Fruit fly (Drosophila melanogaster) whole organism, prepupa: ENCODE measurements around the gene pbl.

ENCODE experiments used
- Blimp-1 ChIP-seq: fragments of 200-800 bp; sonication (Bioruptor generic); optimal IDR thresholded peaks from 3 replicates; lab custom pipeline; 2017; ENCODE audit warnings: missing biosample characterization, missing genetic modification characterization, mild to moderate bottlenecking, moderate library complexity, missing genetic modification reagents
- CG10631 ChIP-seq: fragments of 200-800 bp; sonication (Bioruptor generic); optimal IDR thresholded peaks from 2 replicates; lab custom pipeline; 2016; ENCODE audit warnings: missing biosample characterization, missing genetic modification characterization
- CG10669 ChIP-seq: fragments of 200-800 bp; sonication (Bioruptor generic); optimal IDR thresholded peaks from 3 replicates; lab custom pipeline; 2018; ENCODE audit warnings: missing biosample characterization, mild to moderate bottlenecking, missing genetic modification characterization, moderate library complexity
- CG11294 ChIP-seq: fragments of 200-800 bp; sonication (Bioruptor generic); IDR thresholded peaks from 2 replicates; pipeline ENCODE4 v1.3.6; 2022; ENCODE audit warnings: missing biosample characterization, missing genetic modification characterization
- CG11902 ChIP-seq: fragments of 200-800 bp; sonication (Bioruptor generic); optimal IDR thresholded peaks from 3 replicates; lab custom pipeline; 2016; ENCODE audit warnings: missing biosample characterization, missing genetic modification characterization
- CG15336 ChIP-seq: fragments of 200-800 bp; sonication (Bioruptor generic); IDR thresholded peaks from 2 replicates; pipeline ENCODE4 v1.3.6; 2022; ENCODE audit warnings: missing biosample characterization, missing genetic modification characterization
- CG1621 ChIP-seq: fragments of 200-800 bp; sonication (Bioruptor generic); optimal IDR thresholded peaks from 3 replicates; lab custom pipeline; 2018; ENCODE audit warnings: missing biosample characterization, mild to moderate bottlenecking, missing genetic modification characterization
- CG16779 ChIP-seq: fragments of 200-800 bp; sonication (Bioruptor generic); optimal IDR thresholded peaks from 3 replicates; lab custom pipeline; 2017; ENCODE audit warnings: missing biosample characterization, mild to moderate bottlenecking, missing genetic modification characterization
- CG32006 ChIP-seq: fragments of 200-800 bp; sonication (Bioruptor generic); optimal IDR thresholded peaks from 3 replicates; lab custom pipeline; 2017; ENCODE audit warnings: missing biosample characterization, mild to moderate bottlenecking, missing genetic modification characterization
- CG34406 ChIP-seq: fragments of 200-800 bp; sonication (Bioruptor generic); optimal IDR thresholded peaks from 3 replicates; lab custom pipeline; 2016; ENCODE audit warnings: missing biosample characterization, missing genetic modification characterization
- CG3919 ChIP-seq: fragments of 200-800 bp; sonication (Bioruptor generic); optimal IDR thresholded peaks from 3 replicates; lab custom pipeline; 2016; ENCODE audit warnings: missing biosample characterization, missing genetic modification characterization
- CG4318 ChIP-seq: fragments of 200-800 bp; sonication (Bioruptor generic); optimal IDR thresholded peaks from 3 replicates; lab custom pipeline; 2017; ENCODE audit warnings: missing biosample characterization, mild to moderate bottlenecking, missing genetic modification characterization
- CG6163 ChIP-seq: fragments of 200-800 bp; sonication (Bioruptor generic); IDR thresholded peaks from 3 replicates; pipeline ENCODE4 v1.3.6; 2022; ENCODE audit warnings: missing biosample characterization, missing genetic modification characterization
- CG6276 ChIP-seq: fragments of 200-800 bp; sonication (Bioruptor generic); optimal IDR thresholded peaks from 2 replicates; lab custom pipeline; 2017; ENCODE audit warnings: missing biosample characterization, mild to moderate bottlenecking, missing genetic modification characterization
- CG6792 ChIP-seq: fragments of 200-800 bp; sonication (Bioruptor generic); optimal IDR thresholded peaks from 3 replicates; lab custom pipeline; 2016; ENCODE audit warnings: missing biosample characterization, missing genetic modification characterization
- CG6808 ChIP-seq: fragments of 200-800 bp; sonication (Bioruptor generic); optimal IDR thresholded peaks from 3 replicates; lab custom pipeline; 2017; ENCODE audit warnings: missing biosample characterization, missing genetic modification characterization, mild to moderate bottlenecking, moderate library complexity, missing genetic modification reagents
- CG6854 ChIP-seq: fragments of 200-800 bp; sonication (Bioruptor generic); optimal IDR thresholded peaks from 2 replicates; lab custom pipeline; 2017; ENCODE audit warnings: missing biosample characterization, mild to moderate bottlenecking, missing genetic modification characterization
- CG7368 ChIP-seq: fragments of 200-800 bp; sonication (Bioruptor generic); optimal IDR thresholded peaks from 3 replicates; lab custom pipeline; 2016; ENCODE audit warnings: missing biosample characterization, missing genetic modification characterization
- CG8119 ChIP-seq: fragments of 200-800 bp; sonication (Bioruptor generic); IDR thresholded peaks from 3 replicates; pipeline ENCODE4 v1.3.6; 2022; ENCODE audit warnings: missing biosample characterization, missing genetic modification characterization
- CG8632 ChIP-seq: fragments of 200-800 bp; sonication (Bioruptor generic); optimal IDR thresholded peaks from 3 replicates; lab custom pipeline; 2016; ENCODE audit warnings: missing biosample characterization, missing genetic modification characterization
- CG9139 ChIP-seq: fragments of 200-800 bp; sonication (Bioruptor generic); optimal IDR thresholded peaks from 3 replicates; lab custom pipeline; 2017; ENCODE audit warnings: missing biosample characterization, mild to moderate bottlenecking, missing genetic modification characterization
- Eip75B ChIP-seq: fragments of 200-800 bp; sonication (Bioruptor generic); optimal IDR thresholded peaks from 3 replicates; lab custom pipeline; 2016; ENCODE audit warnings: missing biosample characterization, missing genetic modification characterization
- Eip78C ChIP-seq: fragments of 200-800 bp; sonication (Bioruptor generic); peaks from one replicate; lab custom pipeline; 2016; ENCODE audit warnings: missing biosample characterization, missing genetic modification characterization
- Eip93F ChIP-seq: fragments of 200-800 bp; sonication (Bioruptor generic); optimal IDR thresholded peaks from 2 replicates; lab custom pipeline; 2016; ENCODE audit warnings: missing biosample characterization, mild to moderate bottlenecking, missing genetic modification characterization
- Ets21C ChIP-seq: fragments of 200-800 bp; sonication (Bioruptor generic); optimal IDR thresholded peaks from 3 replicates; lab custom pipeline; 2016; ENCODE audit warnings: missing biosample characterization, missing genetic modification characterization
- Gug ChIP-seq: fragments of 200-800 bp; sonication (Bioruptor generic); IDR thresholded peaks from 2 replicates; pipeline ENCODE4 v1.3.6; 2022; ENCODE audit warnings: missing biosample characterization, missing genetic modification characterization
- Hr38 ChIP-seq: sonication (Bioruptor generic); optimal IDR thresholded peaks from 2 replicates; lab custom pipeline; 2016; ENCODE audit warnings: missing biosample characterization, missing genetic modification characterization
- Hr39 ChIP-seq: fragments of 200-800 bp; sonication (Bioruptor generic); optimal IDR thresholded peaks from 2 replicates; lab custom pipeline; 2016; ENCODE audit warnings: missing biosample characterization, missing genetic modification characterization
- Lpt ChIP-seq: fragments of 200-800 bp; sonication (Bioruptor generic); optimal IDR thresholded peaks from 3 replicates; lab custom pipeline; 2016; ENCODE audit warnings: missing biosample characterization, missing genetic modification characterization
- Met ChIP-seq: fragments of 200-800 bp; sonication (Bioruptor generic); optimal IDR thresholded peaks from 3 replicates; lab custom pipeline; 2016; ENCODE audit warnings: missing biosample characterization, missing genetic modification characterization
- OdsH ChIP-seq: fragments of 200-800 bp; sonication (Bioruptor generic); optimal IDR thresholded peaks from 3 replicates; lab custom pipeline; 2016; ENCODE audit warnings: missing biosample characterization, missing genetic modification characterization
- Smox ChIP-seq: fragments of 200-800 bp; sonication (Bioruptor generic); optimal IDR thresholded peaks from 3 replicates; lab custom pipeline; 2016; ENCODE audit warnings: missing biosample characterization, missing genetic modification characterization
- Sox102F ChIP-seq: fragments of 200-800 bp; sonication (Bioruptor generic); optimal IDR thresholded peaks from 2 replicates; lab custom pipeline; 2016; ENCODE audit warnings: missing biosample characterization, mild to moderate bottlenecking, missing genetic modification characterization
- Sox14 ChIP-seq: fragments of 200-800 bp; sonication (Bioruptor generic); optimal IDR thresholded peaks from 3 replicates; lab custom pipeline; 2016; ENCODE audit warnings: missing biosample characterization, missing genetic modification characterization
- Sox15 ChIP-seq: fragments of 200-800 bp; sonication (Bioruptor generic); optimal IDR thresholded peaks from 3 replicates; lab custom pipeline; 2016; ENCODE audit warnings: missing biosample characterization, missing genetic modification characterization
- acj6 ChIP-seq: fragments of 200-800 bp; sonication (Bioruptor generic); optimal IDR thresholded peaks from 3 replicates; lab custom pipeline; 2016; ENCODE audit warnings: missing biosample characterization, missing genetic modification characterization
- cyc ChIP-seq: fragments of 200-800 bp; sonication (Bioruptor generic); optimal IDR thresholded peaks from 3 replicates; lab custom pipeline; 2016; ENCODE audit warnings: missing biosample characterization, missing genetic modification characterization
- dac ChIP-seq: fragments of 200-800 bp; sonication (Bioruptor generic); optimal IDR thresholded peaks from 2 replicates; lab custom pipeline; 2017; ENCODE audit warnings: missing biosample characterization, mild to moderate bottlenecking, missing genetic modification characterization
- dsx ChIP-seq: fragments of 200-800 bp; optimal IDR thresholded peaks from 3 replicates; lab custom pipeline; 2019; ENCODE audit warnings: missing biosample characterization, mild to moderate bottlenecking, missing genetic modification characterization, moderate library complexity; ENCODE audit not compliant: poor library complexity, severe bottlenecking
- eg ChIP-seq: fragments of 200-800 bp; sonication (Bioruptor generic); IDR thresholded peaks from 3 replicates; pipeline ENCODE4 v1.3.6; 2022; ENCODE audit warnings: missing biosample characterization, missing genetic modification characterization
- esn ChIP-seq: fragments of 200-800 bp; sonication (Bioruptor generic); optimal IDR thresholded peaks from 2 replicates; lab custom pipeline; 2016; ENCODE audit warnings: missing biosample characterization, mild to moderate bottlenecking, missing genetic modification characterization, moderate library complexity
- fd59A ChIP-seq: fragments of 200-800 bp; sonication (Bioruptor generic); optimal IDR thresholded peaks from 2 replicates; lab custom pipeline; 2017; ENCODE audit warnings: missing biosample characterization, mild to moderate bottlenecking, missing genetic modification characterization, missing genetic modification reagents
- fd85E ChIP-seq: fragments of 200-800 bp; sonication (Bioruptor generic); optimal IDR thresholded peaks from 3 replicates; lab custom pipeline; 2016; ENCODE audit warnings: missing biosample characterization, missing genetic modification characterization
- fkh ChIP-seq: fragments of 200-800 bp; sonication (Bioruptor generic); optimal IDR thresholded peaks from 3 replicates; lab custom pipeline; 2017; ENCODE audit warnings: missing biosample characterization, mild to moderate bottlenecking, missing genetic modification characterization, moderate library complexity
- lz ChIP-seq: fragments of 200-800 bp; sonication (Bioruptor generic); optimal IDR thresholded peaks from 3 replicates; lab custom pipeline; 2016; ENCODE audit warnings: missing biosample characterization, missing genetic modification characterization
- net ChIP-seq: fragments of 200-800 bp; sonication (Bioruptor generic); optimal IDR thresholded peaks from 3 replicates; lab custom pipeline; 2016; ENCODE audit warnings: missing biosample characterization, missing genetic modification characterization
- pdm3 ChIP-seq: fragments of 200-800 bp; sonication (Bioruptor generic); optimal IDR thresholded peaks from 3 replicates; lab custom pipeline; 2016; ENCODE audit warnings: missing biosample characterization, missing genetic modification characterization
- ss ChIP-seq, 2 experiments: fragments of 200-800 bp; sonication (Bioruptor generic); optimal IDR thresholded peaks; 2 replicates in 1 of 2; 3 replicates in 1 of 2; lab custom pipeline; 2017 to 2018; ENCODE audit warnings: mild to moderate bottlenecking in 2 of 2, missing biosample characterization in 2 of 2, missing genetic modification characterization in 2 of 2, moderate library complexity in 1 of 2
- svp ChIP-seq: fragments of 200-800 bp; sonication (Bioruptor generic); peaks from one replicate; lab custom pipeline; 2016; ENCODE audit warnings: missing biosample characterization, missing genetic modification characterization
- topi ChIP-seq: fragments of 200-800 bp; sonication (Bioruptor generic); optimal IDR thresholded peaks from 3 replicates; lab custom pipeline; 2016; ENCODE audit warnings: missing biosample characterization, missing genetic modification characterization
- vri ChIP-seq: fragments of 200-800 bp; sonication (Bioruptor generic); optimal IDR thresholded peaks from 3 replicates; lab custom pipeline; 2016; ENCODE audit warnings: missing biosample characterization, mild to moderate bottlenecking, missing genetic modification characterization

pbl gene

dm6 chr3L:7911765-7912556, at the start of gene pbl, which contains the start of gene CG8281:
TSS of gene pbl (minus strand) at chr3L:7911954.
TSS of gene CG8281 (plus strand) at chr3L:7912463.
- no peak for TF ChIP-seq Lpt (GFP tag; lab: Kevin White, UChicago)
- TF ChIP-seq Sox15 (GFP tag; lab: Kevin White, UChicago), result peak; percentile 27
- TF ChIP-seq Ets21C, result peak; percentile 18
- TF ChIP-seq fd59A (GFP tag; lab: Kevin White, UChicago), result peak; percentile 2
- peak; percentile 65; the same call in 2 of the 3 replicates for TF ChIP-seq CG6163 (GFP tag; lab: Robert Waterston, UW)
- no peak for TF ChIP-seq acj6 (GFP tag; lab: Kevin White, UChicago)
- TF ChIP-seq esn (GFP tag; lab: Kevin White, UChicago), result no peak
- no peak for TF ChIP-seq fkh (GFP tag; lab: Kevin White, UChicago)
- no peak for TF ChIP-seq net
- no peak for TF ChIP-seq Sox102F (GFP tag; lab: Kevin White, UChicago)
- TF ChIP-seq CG10669 (GFP tag; lab: Kevin White, UChicago), result no peak
- no peak for TF ChIP-seq Blimp-1 (GFP tag; lab: Kevin White, UChicago)
- TF ChIP-seq dac (GFP tag; lab: Kevin White, UChicago), result no peak
- TF ChIP-seq CG10631 (GFP tag; lab: Kevin White, UChicago), result no peak
- TF ChIP-seq Eip75B (GFP tag; lab: Kevin White, UChicago), result peak; percentile 29
- TF ChIP-seq CG7368 (GFP tag; lab: Kevin White, UChicago), result no peak
- peak; percentile 22 for TF ChIP-seq CG9139 (GFP tag; lab: Kevin White, UChicago)
- no peak for TF ChIP-seq CG6276 (GFP tag; lab: Kevin White, UChicago)
- TF ChIP-seq Met (GFP tag; lab: Kevin White, UChicago), result peak; percentile 32
- no peak for TF ChIP-seq fd85E (GFP tag; lab: Kevin White, UChicago)
- TF ChIP-seq OdsH (GFP tag; lab: Kevin White, UChicago), result peak; percentile 41
- TF ChIP-seq CG1621 (tag; lab: Kevin White, UChicago), result no peak
- TF ChIP-seq CG6808 (GFP tag; lab: Kevin White, UChicago), result no peak
- peak; percentile 31 for TF ChIP-seq cyc (GFP tag; lab: Kevin White, UChicago)
- no peak for TF ChIP-seq ss (GFP tag; optimal IDR thresholded peaks at IDR 0.05; lab: Kevin White, UChicago)
- TF ChIP-seq Sox14 (GFP tag; lab: Kevin White, UChicago), result peak; percentile 38
- no peak for TF ChIP-seq Hr38 (GFP tag; lab: Kevin White, UChicago)
- TF ChIP-seq CG16779 (tag; lab: Kevin White, UChicago), result no peak
- peak; percentile 81 for TF ChIP-seq svp (GFP tag; lab: Kevin White, UChicago)
- peak; percentile 46 for TF ChIP-seq CG32006
- peak; percentile 29 for TF ChIP-seq vri (GFP tag; lab: Kevin White, UChicago)
- peak; percentile 42 for TF ChIP-seq lz (GFP tag; lab: Kevin White, UChicago)
- TF ChIP-seq Eip93F (GFP tag; lab: Kevin White, UChicago), result no peak
- no peak for TF ChIP-seq CG6854
- no peak for TF ChIP-seq CG4318
- peak; percentile 69; the same call in 2 of the 3 replicates for TF ChIP-seq eg (GFP tag; lab: Robert Waterston, UW)
- peak; percentile 62 for TF ChIP-seq Hr39 (GFP tag; lab: Kevin White, UChicago)
- TF ChIP-seq CG3919 (GFP tag; lab: Kevin White, UChicago), result peak; percentile 30
- TF ChIP-seq CG6792, result peak; percentile 8
- peak; percentile 38 for TF ChIP-seq Smox
- TF ChIP-seq CG8119, result peak; percentile 66
- TF ChIP-seq Gug (GFP tag; lab: Robert Waterston, UW), result 0 out of 2 replicates have a peak, but pooled peaks have one; percentile 25
- TF ChIP-seq Eip78C, result peak; percentile 76
- no peak for TF ChIP-seq CG11902 (GFP tag; lab: Kevin White, UChicago)
- TF ChIP-seq CG8632 (GFP tag; lab: Kevin White, UChicago), result no peak
- TF ChIP-seq CG34406 (GFP tag; lab: Kevin White, UChicago), result peak; percentile 30
- peak; percentile 87 for TF ChIP-seq dsx
- TF ChIP-seq CG15336, result peak; percentile 54; the same call in 1 of the 2 replicates
- TF ChIP-seq CG11294 (GFP tag; lab: Robert Waterston, UW), result 0 out of 2 replicates have a peak, but pooled peaks have one; percentile 19
- peak; percentile 33 for TF ChIP-seq topi
- TF ChIP-seq pdm3 (GFP tag; lab: Kevin White, UChicago), result peak; percentile 41
